Fruit fly (Drosophila melanogaster) whole organism, wandering third instar larva: ENCODE data around the gene Nca.

Source experiments
- Abd-B ChIP-seq: fragments of >200 bp; optimal IDR thresholded peaks from 2 replicates; lab custom pipeline; 2017; ENCODE audit warnings: missing biosample characterization, missing genetic modification characterization
- CG32264 ChIP-seq: fragments of 200-800 bp; sonication (Bioruptor generic); optimal IDR thresholded peaks from 2 replicates; lab custom pipeline; 2016; ENCODE audit warnings: missing biosample characterization, missing genetic modification characterization
- Myc ChIP-seq: fragments of >200 bp; optimal IDR thresholded peaks from 2 replicates; lab custom pipeline; 2017
- Sp1 ChIP-seq: fragments of 200-800 bp; sonication (Bioruptor generic); optimal IDR thresholded peaks from 3 replicates; lab custom pipeline; 2019; ENCODE audit warnings: missing biosample characterization, mild to moderate bottlenecking, missing genetic modification characterization, moderate library complexity
- dsf ChIP-seq: sonication (Bioruptor generic); optimal IDR thresholded peaks from 2 replicates; lab custom pipeline; 2016; ENCODE audit warnings: missing biosample characterization, missing genetic modification characterization, borderline replicate concordance
- tai ChIP-seq: sonication (Bioruptor generic); optimal IDR thresholded peaks from 2 replicates; lab custom pipeline; 2016; ENCODE audit warnings: missing biosample characterization, missing genetic modification characterization

- no peak for TF ChIP-seq Abd-B (GFP tag; lab: Kevin White, UChicago)
- TF ChIP-seq tai (GFP tag; lab: Kevin White, UChicago) = no peak
- TF ChIP-seq CG32264 (GFP tag; lab: Kevin White, UChicago) = no peak
- TF ChIP-seq Sp1 (GFP tag; lab: Kevin White, UChicago) = no peak
- no peak for TF ChIP-seq dsf
- TF ChIP-seq Myc = no peak
Observed at dm6 chr3L:20000081-20000736, 8.5 kb downstream of the Nca start, which contains the start of the genes Tom20 and Gabat.
